Worm (Caenorhabditis elegans) whole organism, early embryonic: Measurements from ENCODE around the gene F49E8.6.

Experiments used
- B0310.2 ChIP-seq: sonication (generic microtip); optimal IDR thresholded peaks from 2 replicates; lab custom pipeline; 2016; ENCODE audit warnings: mild to moderate bottlenecking, missing genetic modification characterization, missing compliant biosample characterization
- F13C5.2 ChIP-seq: sonication (generic microtip); optimal IDR thresholded peaks from 2 replicates; lab custom pipeline; 2017; ENCODE audit warnings: mild to moderate bottlenecking, missing genetic modification characterization, inconsistent platforms, missing compliant biosample characterization
- aly-1 ChIP-seq: sonication (generic microtip); optimal IDR thresholded peaks from 2 replicates; lab custom pipeline; 2016; ENCODE audit warnings: missing genetic modification characterization, missing compliant biosample characterization
- ama-1 ChIP-seq: fragments of 150-350 bp; optimal IDR thresholded peaks from 2 replicates; lab custom pipeline; 2014
- ceh-36 ChIP-seq: sonication (generic microtip); optimal IDR thresholded peaks from 2 replicates; lab custom pipeline; 2016; ENCODE audit warnings: missing genetic modification characterization, inconsistent platforms, missing compliant biosample characterization
- ets-7 ChIP-seq: sonication (generic microtip); optimal IDR thresholded peaks from 2 replicates; lab custom pipeline; 2016; ENCODE audit warnings: missing genotype, missing genetic modification characterization, missing compliant biosample characterization
- flt-1 ChIP-seq: fragments of 200-800 bp; sonication (Bioruptor generic); IDR thresholded peaks from 2 replicates; pipeline ENCODE4 v1.3.6; 2022; ENCODE audit warnings: missing genetic modification characterization, missing compliant biosample characterization
- hmg-4 ChIP-seq: fragments of 200-800 bp; sonication (Bioruptor generic); optimal IDR thresholded peaks from 2 replicates; lab custom pipeline; 2018; ENCODE audit warnings: mild to moderate bottlenecking, missing genetic modification characterization, missing compliant biosample characterization
- scrt-1 ChIP-seq: fragments of 200-800 bp; sonication (Bioruptor generic); IDR thresholded peaks from 2 replicates; pipeline ENCODE4 v1.3.6; 2022; ENCODE audit warnings: missing genetic modification characterization, missing compliant biosample characterization
- sea-1 ChIP-seq: fragments of 200-800 bp; sonication (Bioruptor generic); conservative IDR thresholded peaks from 2 replicates; pipeline ENCODE4 v1.3.6; 2022; ENCODE audit warnings: missing genetic modification characterization, missing compliant biosample characterization
- tbx-11 ChIP-seq: fragments of 200-800 bp; sonication (Bioruptor generic); IDR thresholded peaks from 2 replicates; pipeline ENCODE4 v1.3.6; 2022; ENCODE audit warnings: missing genetic modification characterization, missing compliant biosample characterization
- tra-4 ChIP-seq: sonication (generic microtip); optimal IDR thresholded peaks from 2 replicates; lab custom pipeline; 2017; ENCODE audit warnings: missing genetic modification characterization, missing compliant biosample characterization

ce11 chrIV:7521591-7521990 is 32.9 kb downstream of the F49E8.6 start:
- TF ChIP-seq aly-1 (tag; lab: Kevin White, UChicago) = no peak
- no peak for TF ChIP-seq ama-1 (lab: Kevin White, UChicago)
- no peak for TF ChIP-seq ceh-36 (tag; lab: Kevin White, UChicago)
- TF ChIP-seq ets-7 (tag; lab: Kevin White, UChicago) = no peak
- no peak for TF ChIP-seq B0310.2 (tag; lab: Kevin White, UChicago)
- TF ChIP-seq tbx-11 (GFP tag; lab: Robert Waterston, UW) = no peak
- TF ChIP-seq flt-1 = no peak
- TF ChIP-seq F13C5.2 (tag; lab: Kevin White, UChicago) = no peak
- TF ChIP-seq scrt-1 (GFP tag; lab: Robert Waterston, UW) = no peak
- no peak for TF ChIP-seq hmg-4 (GFP tag; lab: Kevin White, UChicago)
- TF ChIP-seq tra-4 (tag; lab: Kevin White, UChicago) = no peak
- TF ChIP-seq sea-1 = no peak
